Worm (Caenorhabditis elegans) whole organism, late embryonic: ENCODE data around the gene anmt-3.

Source experiments
- F13H6.1 ChIP-seq: sonication (generic microtip); optimal IDR thresholded peaks from 2 replicates; lab custom pipeline; 2016; ENCODE audit warnings: missing genetic modification characterization, missing compliant biosample characterization
- ahr-1 ChIP-seq: sonication (generic microtip); optimal IDR thresholded peaks from 2 replicates; lab custom pipeline; 2016; ENCODE audit warnings: missing genetic modification characterization, missing compliant biosample characterization
- dmd-4 ChIP-seq: sonication (generic microtip); optimal IDR thresholded peaks from 2 replicates; lab custom pipeline; 2016; ENCODE audit warnings: borderline replicate concordance, missing genetic modification characterization, missing compliant biosample characterization

ce11 chrV:9950861-9951260, 7.3 kb downstream of the anmt-3 start, which contains the start of gene ttr-46:
- no peak for TF ChIP-seq dmd-4 (tag; lab: Kevin White, UChicago)
- TF ChIP-seq ahr-1 (tag; lab: Kevin White, UChicago) = no peak
- TF ChIP-seq F13H6.1 (tag; lab: Kevin White, UChicago) = no peak
